Worm (Caenorhabditis elegans) whole organism, L2 larva: ENCODE measurements around the gene hpx-2.

Experiments
- C34F6.9 ChIP-seq: fragments of 150-350 bp; optimal IDR thresholded peaks from 2 replicates; lab custom pipeline; 2014; ENCODE audit warnings: missing biosample characterization, missing genetic modification characterization
- ZK546.5 ChIP-seq: sonication (generic microtip); optimal IDR thresholded peaks from 2 replicates; lab custom pipeline; 2017; ENCODE audit warnings: missing biosample characterization, missing genetic modification characterization
- alr-1 ChIP-seq: fragments of 150-350 bp; optimal IDR thresholded peaks from 2 replicates; lab custom pipeline; 2014; ENCODE audit warnings: missing biosample characterization, missing genetic modification characterization
- aly-2 ChIP-seq: fragments of 150-350 bp; optimal IDR thresholded peaks from 2 replicates; lab custom pipeline; 2014; ENCODE audit warnings: missing biosample characterization, missing genetic modification characterization
- ama-1 ChIP-seq: fragments of 150-350 bp; optimal IDR thresholded peaks from 2 replicates; lab custom pipeline; 2018; ENCODE audit warnings: inconsistent platforms
- blmp-1 ChIP-seq: sonication (generic microtip); optimal IDR thresholded peaks from 2 replicates; lab custom pipeline; 2017; ENCODE audit warnings: missing genetic modification characterization, mild to moderate bottlenecking, missing compliant biosample characterization, antibody characterized with exemption, moderate library complexity; ENCODE audit not compliant: insufficient read depth
- ceh-16 ChIP-seq: fragments of 150-350 bp; optimal IDR thresholded peaks from 2 replicates; lab custom pipeline; 2014; ENCODE audit warnings: missing biosample characterization, missing genetic modification characterization
- ceh-82 ChIP-seq: fragments of 150-350 bp; optimal IDR thresholded peaks from 2 replicates; lab custom pipeline; 2014; ENCODE audit warnings: missing biosample characterization, missing genetic modification characterization
- crh-2 ChIP-seq: sonication (generic microtip); optimal IDR thresholded peaks from 2 replicates; lab custom pipeline; 2017; ENCODE audit warnings: missing biosample characterization, missing genetic modification characterization
- egl-27 ChIP-seq: sonication (generic microtip); optimal IDR thresholded peaks from 3 replicates; lab custom pipeline; 2017; ENCODE audit warnings: missing biosample characterization, missing genetic modification reagents, missing genetic modification characterization
- elt-1 ChIP-seq: fragments of 150-350 bp; optimal IDR thresholded peaks from 2 replicates; lab custom pipeline; 2014; ENCODE audit warnings: missing biosample characterization, missing genetic modification characterization
- elt-3 ChIP-seq: sonication (generic microtip); optimal IDR thresholded peaks from 2 replicates; lab custom pipeline; 2017; ENCODE audit warnings: missing biosample characterization, missing genetic modification characterization
- fos-1 ChIP-seq: fragments of 150-350 bp; optimal IDR thresholded peaks from 2 replicates; lab custom pipeline; 2014; ENCODE audit warnings: missing biosample characterization, missing genetic modification characterization
- gmeb-1 ChIP-seq: fragments of 150-350 bp; optimal IDR thresholded peaks from 2 replicates; lab custom pipeline; 2014; ENCODE audit warnings: missing biosample characterization, missing genetic modification characterization
- lin-11 ChIP-seq: fragments of 150-350 bp; sonication (generic microtip); optimal IDR thresholded peaks from 2 replicates; lab custom pipeline; 2014; ENCODE audit warnings: missing biosample characterization, missing genetic modification characterization, inconsistent platforms, mixed read lengths
- lin-13 ChIP-seq: fragments of 150-350 bp; optimal IDR thresholded peaks from 2 replicates; lab custom pipeline; 2014; ENCODE audit warnings: missing biosample characterization, missing genetic modification reagents, missing genetic modification characterization
- lin-39 ChIP-seq: fragments of 150-350 bp; optimal IDR thresholded peaks from 2 replicates; lab custom pipeline; 2014; ENCODE audit warnings: missing biosample characterization, missing genetic modification reagents, missing genetic modification characterization
- lsy-2 ChIP-seq, 2 experiments: fragments of 150-350 bp in 1 of 2; sonication (generic microtip) in 1 of 2; optimal IDR thresholded peaks; 2 replicates each; lab custom pipeline; 2014 to 2017; ENCODE audit warnings: missing biosample characterization in 2 of 2, missing genetic modification characterization in 2 of 2
- mab-5 ChIP-seq: fragments of 150-350 bp; optimal IDR thresholded peaks from 2 replicates; lab custom pipeline; 2014; ENCODE audit warnings: missing biosample characterization, missing genetic modification characterization
- mdl-1 ChIP-seq, 2 experiments: fragments of 150-350 bp in 1 of 2; sonication (generic microtip) in 1 of 2; optimal IDR thresholded peaks; 2 replicates each; lab custom pipeline; 2017; ENCODE audit warnings: missing biosample characterization in 2 of 2, missing genetic modification characterization in 2 of 2
- nhr-10 ChIP-seq: sonication (generic microtip); optimal IDR thresholded peaks from 2 replicates; lab custom pipeline; 2017; ENCODE audit warnings: missing biosample characterization, missing genetic modification characterization
- nhr-11 ChIP-seq: fragments of 150-350 bp; optimal IDR thresholded peaks from 2 replicates; lab custom pipeline; 2014; ENCODE audit warnings: missing biosample characterization, missing genetic modification characterization
- nhr-129 ChIP-seq: fragments of 150-350 bp; optimal IDR thresholded peaks from 2 replicates; lab custom pipeline; 2014; ENCODE audit warnings: missing biosample characterization, missing genetic modification characterization
- nhr-21 ChIP-seq: fragments of 150-350 bp; optimal IDR thresholded peaks from 2 replicates; lab custom pipeline; 2014; ENCODE audit warnings: missing biosample characterization, missing genetic modification characterization
- nhr-23 ChIP-seq: fragments of 150-350 bp; optimal IDR thresholded peaks from 2 replicates; lab custom pipeline; 2014; ENCODE audit warnings: missing biosample characterization, missing genetic modification reagents, missing genetic modification characterization
- nhr-237 ChIP-seq: fragments of 150-350 bp; optimal IDR thresholded peaks from 2 replicates; lab custom pipeline; 2014; ENCODE audit warnings: missing biosample characterization, missing genetic modification characterization
- nhr-25 ChIP-seq: fragments of 150-350 bp; sonication (generic microtip); optimal IDR thresholded peaks from 3 replicates; lab custom pipeline; 2014; ENCODE audit warnings: missing biosample characterization, missing genetic modification characterization
- nhr-6 ChIP-seq: fragments of 150-350 bp; optimal IDR thresholded peaks from 2 replicates; lab custom pipeline; 2014; ENCODE audit warnings: missing biosample characterization, missing genetic modification characterization
- nhr-77 ChIP-seq: fragments of 150-350 bp; optimal IDR thresholded peaks from 2 replicates; lab custom pipeline; 2014; ENCODE audit warnings: missing biosample characterization, missing genetic modification characterization
- peb-1 ChIP-seq: fragments of 150-350 bp; optimal IDR thresholded peaks from 2 replicates; lab custom pipeline; 2014; ENCODE audit warnings: missing biosample characterization, missing genetic modification characterization
- sem-4 ChIP-seq: fragments of 150-350 bp; optimal IDR thresholded peaks from 2 replicates; lab custom pipeline; 2014; ENCODE audit warnings: missing biosample characterization, missing genetic modification reagents, missing genetic modification characterization
- skn-1 ChIP-seq: sonication (generic microtip); optimal IDR thresholded peaks from 2 replicates; lab custom pipeline; 2017; ENCODE audit warnings: missing biosample characterization, missing genetic modification characterization
- sma-3 ChIP-seq: sonication (generic microtip); optimal IDR thresholded peaks from 2 replicates; lab custom pipeline; 2016; ENCODE audit warnings: missing genetic modification reagents, missing genetic modification characterization, missing compliant biosample characterization
- sma-9 ChIP-seq, 2 experiments: fragments of 150-350 bp in 1 of 2; sonication (generic microtip) in 1 of 2; optimal IDR thresholded peaks; 2 replicates each; lab custom pipeline; 2014 to 2016; ENCODE audit warnings: missing genetic modification characterization in 2 of 2, mild to moderate bottlenecking in 1 of 2, missing biosample characterization in 1 of 2, missing compliant biosample characterization in 1 of 2, missing genetic modification reagents in 1 of 2, moderate library complexity in 1 of 2
- snpc-4 ChIP-seq: fragments of 150-350 bp; optimal IDR thresholded peaks from 2 replicates; lab custom pipeline; 2014; ENCODE audit warnings: missing biosample characterization, missing genetic modification characterization
- unc-39 ChIP-seq: fragments of 150-350 bp; optimal IDR thresholded peaks from 2 replicates; lab custom pipeline; 2014; ENCODE audit warnings: missing biosample characterization, missing genetic modification characterization
- unc-55 ChIP-seq: fragments of 150-350 bp; sonication (generic microtip); optimal IDR thresholded peaks from 3 replicates; lab custom pipeline; 2014; ENCODE audit warnings: missing biosample characterization, missing genetic modification reagents, missing genetic modification characterization
- unc-62 ChIP-seq: fragments of 150-350 bp; optimal IDR thresholded peaks from 2 replicates; lab custom pipeline; 2014; ENCODE audit warnings: missing biosample characterization, missing genetic modification reagents, missing genetic modification characterization
- ztf-1 ChIP-seq: fragments of 200-800 bp; sonication (Bioruptor generic); conservative IDR thresholded peaks from 2 replicates; pipeline ENCODE4 v1.3.6; 2022; ENCODE audit warnings: missing genetic modification characterization, missing compliant biosample characterization
- ztf-11 ChIP-seq: sonication (generic microtip); optimal IDR thresholded peaks from 2 replicates; lab custom pipeline; 2017; ENCODE audit warnings: missing biosample characterization, missing genetic modification characterization
- ztf-4 ChIP-seq: fragments of 150-350 bp; optimal IDR thresholded peaks from 2 replicates; lab custom pipeline; 2014; ENCODE audit warnings: missing biosample characterization, missing genetic modification characterization

hpx-2 gene

ce11 chrV:13812330-13812729, 37.9 kb upstream of the hpx-2 start:
- TF ChIP-seq elt-3 (tag; lab: Kevin White, UChicago) = no peak
- TF ChIP-seq lsy-2 (tag; optimal IDR thresholded peaks at IDR 0.05; lab: Kevin White, UChicago) = no peak
- TF ChIP-seq ztf-1 (GFP tag; lab: Robert Waterston, UW) = no peak
- TF ChIP-seq unc-55 (GFP tag; lab: Kevin White, UChicago) = no peak
- no peak for TF ChIP-seq ZK546.5 (tag; lab: Kevin White, UChicago)
- no peak for TF ChIP-seq ceh-16 (tag; lab: Kevin White, UChicago)
- TF ChIP-seq nhr-10 = no peak
- no peak for TF ChIP-seq lin-11 (tag; lab: Kevin White, UChicago)
- no peak for TF ChIP-seq ztf-4 (tag; lab: Kevin White, UChicago)
- TF ChIP-seq nhr-237 (tag; lab: Kevin White, UChicago) = no peak
- no peak for TF ChIP-seq unc-39
- TF ChIP-seq C34F6.9 (tag; lab: Kevin White, UChicago) = no peak
- no peak for TF ChIP-seq gmeb-1 (tag; lab: Kevin White, UChicago)
- TF ChIP-seq, all 48 proteins: peak for 0

- TF ChIP-seq nhr-25 (tag; lab: Kevin White, UChicago) = no peak
- no peak for TF ChIP-seq elt-3 (tag; lab: Kevin White, UChicago)
- no peak for TF ChIP-seq elt-1 (tag; lab: Kevin White, UChicago)
- TF ChIP-seq gmeb-1 (tag; lab: Kevin White, UChicago) = no peak
- TF ChIP-seq mdl-1 (tag; optimal IDR thresholded peaks at IDR 0.05; lab: Kevin White, UChicago) = no peak
- no peak for TF ChIP-seq skn-1
- TF ChIP-seq nhr-237 (tag; lab: Kevin White, UChicago) = no peak
These were observed 37.3 kb upstream of the hpx-2 start, which contains the start of gene ceh-24 for ce11 chrV:13812931-13813330. ceh-24 (plus strand) TSS chrV:13813231.

ce11 chrV:13816877-13817276, 33.4 kb upstream of the hpx-2 start, which contains the start of gene F55B12.2:
F55B12.2 (minus strand) TSS chrV:13816977.
- TF ChIP-seq aly-2 (tag; lab: Kevin White, UChicago) = no peak
- TF ChIP-seq nhr-25 (tag; lab: Kevin White, UChicago) = no peak
- TF ChIP-seq crh-2 (tag; lab: Kevin White, UChicago) = no peak
- no peak for TF ChIP-seq ama-1 (lab: Kevin White, UChicago)
- TF ChIP-seq alr-1 = no peak
- no peak for TF ChIP-seq unc-62

DNA sequence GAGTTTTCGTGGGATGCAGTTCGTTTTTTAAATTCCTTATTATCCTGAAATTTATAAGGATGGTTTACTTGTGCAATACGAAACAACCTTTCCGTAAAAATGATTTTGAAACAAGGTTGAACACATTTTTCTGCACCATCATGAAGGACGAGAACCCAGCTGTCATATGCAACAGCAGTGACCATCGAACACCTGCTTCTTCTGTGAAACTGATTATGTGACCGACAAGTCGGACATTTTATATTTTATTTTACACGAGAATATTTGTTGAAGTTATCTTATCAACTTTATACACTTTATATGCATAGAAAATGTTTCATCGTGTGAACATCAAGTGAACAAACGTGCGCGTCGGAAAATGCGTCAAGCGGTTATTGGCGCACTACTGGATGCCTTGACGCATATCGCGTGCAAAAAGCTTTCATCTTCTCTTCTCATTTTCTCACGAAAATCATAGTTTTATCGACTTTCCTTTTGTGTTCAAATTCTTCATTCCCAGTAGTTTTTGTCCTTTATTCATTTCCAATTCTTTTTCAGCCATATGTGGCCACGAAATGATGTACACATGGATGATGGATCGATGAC, 31.4 kb upstream of the hpx-2 start, which contains the start of gene sel-10:
TSS of gene sel-10 (plus strand) at position 538 of the 585 bp plus-strand sequence.
- TF ChIP-seq C34F6.9 (tag; lab: Kevin White, UChicago) = peak; percentile 89
- TF ChIP-seq lin-13 (GFP tag; lab: Kevin White, UChicago) = peak; percentile 49
- TF ChIP-seq unc-55 (GFP tag; lab: Kevin White, UChicago) = peak; percentile 85
- TF ChIP-seq snpc-4 (tag; lab: Kevin White, UChicago) = peak; percentile 41
- TF ChIP-seq nhr-6 (tag; lab: Kevin White, UChicago) = no peak
- no peak for TF ChIP-seq peb-1
- TF ChIP-seq crh-2 (tag; lab: Kevin White, UChicago) = peak; percentile 60
- peak; percentile 55 for TF ChIP-seq sem-4
- TF ChIP-seq sma-3 (GFP tag; lab: Kevin White, UChicago) = peak; percentile 68
- TF ChIP-seq ceh-82 (tag; lab: Kevin White, UChicago) = no peak
- TF ChIP-seq nhr-129 = peak; percentile 83
- no peak for TF ChIP-seq unc-39
- no peak for TF ChIP-seq nhr-11
- TF ChIP-seq elt-1 (tag; lab: Kevin White, UChicago) = no peak
- peak; percentile 78 to 87 for TF ChIP-seq lsy-2 (tag; optimal IDR thresholded peaks at IDR 0.05; lab: Kevin White, UChicago)
- TF ChIP-seq mab-5 (tag; lab: Kevin White, UChicago) = peak; percentile 39
- no peak for TF ChIP-seq lin-39 (tag; lab: Kevin White, UChicago)
- no peak for TF ChIP-seq nhr-23 (tag; lab: Kevin White, UChicago)
- peak; percentile 37 for TF ChIP-seq egl-27
- TF ChIP-seq ztf-11 (tag; lab: Kevin White, UChicago) = no peak
- TF ChIP-seq lin-11 (tag; lab: Kevin White, UChicago) = peak; percentile 29
- peak; percentile 81 for TF ChIP-seq gmeb-1 (tag; lab: Kevin White, UChicago)
- peak; percentile 27 for TF ChIP-seq nhr-21 (tag; lab: Kevin White, UChicago)
- no peak for TF ChIP-seq alr-1
- TF ChIP-seq sma-9 (GFP tag; optimal IDR thresholded peaks at IDR 0.05; lab: Kevin White, UChicago) = peak; percentile 79
- TF ChIP-seq sma-9 (tag; optimal IDR thresholded peaks at IDR 0.05; lab: Kevin White, UChicago) = no peak
- peak; percentile 75 for TF ChIP-seq fos-1 (tag; lab: Kevin White, UChicago)
- TF ChIP-seq elt-3 (tag; lab: Kevin White, UChicago) = no peak
- TF ChIP-seq nhr-77 = no peak
- TF ChIP-seq ztf-4 (tag; lab: Kevin White, UChicago) = peak; percentile 5
- TF ChIP-seq blmp-1 (tag; lab: Kevin White, UChicago) = no peak
